Fruit fly (Drosophila melanogaster) whole organism, embryonic: Measurements from ENCODE around the gene mRpL20.

Source experiments
- Asciz ChIP-seq: fragments of 200-800 bp; sonication (Bioruptor generic); optimal IDR thresholded peaks from 2 replicates; lab custom pipeline; 2017; ENCODE audit warnings: missing biosample characterization, mild to moderate bottlenecking, missing genetic modification characterization, missing genetic modification reagents
- CG10267 ChIP-seq: fragments of 200-800 bp; sonication (Bioruptor generic); optimal IDR thresholded peaks from 2 replicates; lab custom pipeline; 2018; ENCODE audit warnings: missing biosample characterization, mild to moderate bottlenecking, missing genetic modification characterization, moderate library complexity
- CG11093 ChIP-seq: fragments of 200-800 bp; sonication (Bioruptor generic); IDR thresholded peaks from 3 replicates; pipeline ENCODE4 v1.3.6; 2022; ENCODE audit warnings: missing biosample characterization, missing genetic modification characterization
- CG14710 ChIP-seq: fragments of 200-800 bp; sonication (Bioruptor generic); optimal IDR thresholded peaks from 3 replicates; lab custom pipeline; 2019; ENCODE audit warnings: missing biosample characterization, mild to moderate bottlenecking, missing genetic modification characterization, moderate library complexity
- CG15696 ChIP-seq: fragments of 200-800 bp; sonication (Bioruptor generic); optimal IDR thresholded peaks from 2 replicates; lab custom pipeline; 2019; ENCODE audit warnings: missing biosample characterization, mild to moderate bottlenecking, missing genetic modification characterization, moderate library complexity
- CG1602 ChIP-seq: fragments of 200-800 bp; sonication (Bioruptor generic); optimal IDR thresholded peaks from 3 replicates; lab custom pipeline; 2016; ENCODE audit warnings: missing biosample characterization, missing genetic modification characterization
- CG17612 ChIP-seq: fragments of 200-800 bp; sonication (Bioruptor generic); IDR thresholded peaks from 2 replicates; pipeline ENCODE4 v1.3.6; 2022; ENCODE audit warnings: missing biosample characterization, missing genetic modification characterization
- CG17802 ChIP-seq: fragments of 200-800 bp; sonication (Bioruptor generic); optimal IDR thresholded peaks from 2 replicates; lab custom pipeline; 2018; ENCODE audit warnings: missing biosample characterization, mild to moderate bottlenecking, missing genetic modification characterization, moderate library complexity
- CG18011 ChIP-seq: fragments of 200-800 bp; sonication (Bioruptor generic); optimal IDR thresholded peaks from 2 replicates; lab custom pipeline; 2017; ENCODE audit warnings: missing biosample characterization, missing genetic modification characterization, mild to moderate bottlenecking, moderate library complexity, missing genotype
- CG1832 ChIP-seq: fragments of 200-800 bp; sonication (Bioruptor generic); optimal IDR thresholded peaks from 2 replicates; lab custom pipeline; 2017; ENCODE audit warnings: missing biosample characterization, mild to moderate bottlenecking, missing genetic modification characterization, inconsistent platforms
- CG18599 ChIP-seq: fragments of 200-800 bp; sonication (Bioruptor generic); optimal IDR thresholded peaks from 3 replicates; lab custom pipeline; 2017; ENCODE audit warnings: missing biosample characterization, missing genetic modification characterization, mild to moderate bottlenecking, moderate library complexity, missing genetic modification reagents
- CG3281 ChIP-seq: fragments of 200-800 bp; sonication (Bioruptor generic); optimal IDR thresholded peaks from 3 replicates; lab custom pipeline; 2017; ENCODE audit warnings: missing biosample characterization, mild to moderate bottlenecking, missing genetic modification characterization
- CG34376 ChIP-seq: fragments of 200-800 bp; sonication (Bioruptor generic); optimal IDR thresholded peaks from 2 replicates; lab custom pipeline; 2018; ENCODE audit warnings: missing biosample characterization, mild to moderate bottlenecking, missing genetic modification characterization
- CG7786 ChIP-seq: fragments of 200-800 bp; sonication (Bioruptor generic); optimal IDR thresholded peaks from 2 replicates; lab custom pipeline; 2016; ENCODE audit warnings: missing biosample characterization, missing genetic modification characterization
- CG7963 ChIP-seq: fragments of 200-800 bp; sonication (Bioruptor generic); IDR thresholded peaks from 3 replicates; pipeline ENCODE4 v1.3.6; 2022; ENCODE audit warnings: missing biosample characterization, missing genetic modification characterization; ENCODE audit not compliant: partially characterized antibody
- CG7987 ChIP-seq: fragments of 200-800 bp; sonication (Bioruptor generic); optimal IDR thresholded peaks from 2 replicates; lab custom pipeline; 2018; ENCODE audit warnings: missing biosample characterization, mild to moderate bottlenecking, missing genetic modification characterization, moderate library complexity
- CG8765 ChIP-seq: fragments of 200-800 bp; sonication (Bioruptor generic); IDR thresholded peaks from 2 replicates; pipeline ENCODE4 v1.3.6; 2022; ENCODE audit warnings: missing biosample characterization, missing genetic modification characterization
- CG8944 ChIP-seq: fragments of 200-800 bp; sonication (Bioruptor generic); optimal IDR thresholded peaks from 3 replicates; lab custom pipeline; 2016; ENCODE audit warnings: missing biosample characterization, missing genetic modification characterization
- Camta ChIP-seq: fragments of 200-800 bp; sonication (Bioruptor generic); optimal IDR thresholded peaks from 2 replicates; lab custom pipeline; 2016; ENCODE audit warnings: missing biosample characterization, missing genetic modification characterization
- CkIIα-i1 ChIP-seq: fragments of 200-800 bp; sonication (Bioruptor generic); IDR thresholded peaks from 2 replicates; pipeline ENCODE4 v1.3.6; 2022; ENCODE audit warnings: missing biosample characterization, missing genetic modification characterization
- D ChIP-seq, 2 experiments: fragments of 200-800 bp in 1 of 2; fragments of >200 bp in 1 of 2; sonication (Bioruptor generic) in 1 of 2; optimal IDR thresholded peaks; 2 replicates in 1 of 2; 3 replicates in 1 of 2; lab custom pipeline; 2017; ENCODE audit warnings: mild to moderate bottlenecking in 1 of 2, missing biosample characterization in 1 of 2, missing genetic modification characterization in 1 of 2, missing genetic modification reagents in 1 of 2
- Dad ChIP-seq: fragments of 200-800 bp; sonication (Bioruptor generic); optimal IDR thresholded peaks from 3 replicates; lab custom pipeline; 2016; ENCODE audit warnings: missing biosample characterization, missing genetic modification characterization
- Drgx ChIP-seq: fragments of 200-800 bp; sonication (Bioruptor generic); IDR thresholded peaks from 2 replicates; pipeline ENCODE4 v1.3.6; 2022; ENCODE audit warnings: missing biosample characterization, missing genetic modification characterization
- GATAe ChIP-seq: fragments of 200-800 bp; sonication (Bioruptor generic); conservative IDR thresholded peaks from 2 replicates; pipeline ENCODE4 v1.3.6; 2022; ENCODE audit warnings: missing biosample characterization, missing genetic modification characterization
- HLH4C ChIP-seq: fragments of 200-800 bp; sonication (Bioruptor generic); IDR thresholded peaks from 3 replicates; pipeline ENCODE4 v1.3.6; 2022; ENCODE audit warnings: missing biosample characterization, missing genetic modification characterization; ENCODE audit not compliant: partially characterized antibody
- HmgZ ChIP-seq: fragments of 200-800 bp; sonication (Bioruptor generic); optimal IDR thresholded peaks from 2 replicates; lab custom pipeline; 2018; ENCODE audit warnings: missing biosample characterization, mild to moderate bottlenecking, missing genetic modification characterization
- NK7.1 ChIP-seq: fragments of 200-800 bp; sonication (Bioruptor generic); optimal IDR thresholded peaks from 3 replicates; lab custom pipeline; 2016; ENCODE audit warnings: missing biosample characterization, missing genetic modification characterization
- Neu2 ChIP-seq: fragments of 200-800 bp; sonication (Bioruptor generic); optimal IDR thresholded peaks from 3 replicates; lab custom pipeline; 2016; ENCODE audit warnings: missing biosample characterization, missing genetic modification characterization, borderline replicate concordance
- Nf-YA ChIP-seq: fragments of 200-800 bp; sonication (Bioruptor generic); IDR thresholded peaks from 2 replicates; pipeline ENCODE4 v1.3.6; 2022; ENCODE audit warnings: missing biosample characterization, missing genetic modification characterization
- Trl ChIP-seq, 3 experiments: fragments of >200 bp in 2 of 3; fragments of 200-800 bp in 1 of 3; sonication (Bioruptor generic) in 1 of 3; optimal IDR thresholded peaks; 2 replicates in 1 of 3; 3 replicates in 2 of 3; lab custom pipeline; 2016 to 2017; ENCODE audit warnings: missing biosample characterization in 1 of 3, missing genetic modification characterization in 1 of 3
- YL-1 ChIP-seq: fragments of 200-800 bp; sonication (Bioruptor generic); optimal IDR thresholded peaks from 3 replicates; lab custom pipeline; 2017; ENCODE audit warnings: missing biosample characterization, mild to moderate bottlenecking, missing genetic modification characterization
- abd-A ChIP-seq: fragments of 200-800 bp; sonication (Bioruptor generic); optimal IDR thresholded peaks from 3 replicates; lab custom pipeline; 2019; ENCODE audit warnings: missing biosample characterization, mild to moderate bottlenecking, missing genetic modification characterization, moderate library complexity
- aop ChIP-seq: fragments of 200-800 bp; sonication (Bioruptor generic); IDR thresholded peaks from 2 replicates; pipeline ENCODE4 v1.3.6; 2022; ENCODE audit warnings: missing biosample characterization, missing genetic modification characterization
- caup ChIP-seq: fragments of 200-800 bp; sonication (Bioruptor generic); optimal IDR thresholded peaks from 3 replicates; lab custom pipeline; 2017; ENCODE audit warnings: missing biosample characterization, mild to moderate bottlenecking, missing genetic modification characterization, moderate library complexity; ENCODE audit not compliant: severe bottlenecking
- dan ChIP-seq: fragments of 200-800 bp; sonication (Bioruptor generic); IDR thresholded peaks from 2 replicates; pipeline ENCODE4 v1.3.6; 2022; ENCODE audit warnings: missing biosample characterization, missing genetic modification characterization
- eve ChIP-seq, 2 experiments: fragments of >200 bp; optimal IDR thresholded peaks; 2 replicates each; lab custom pipeline; 2017; ENCODE audit warnings: missing biosample characterization in 2 of 2, missing genetic modification characterization in 2 of 2
- fd102C ChIP-seq: fragments of 200-800 bp; sonication (Bioruptor generic); optimal IDR thresholded peaks from 2 replicates; lab custom pipeline; 2018; ENCODE audit warnings: missing biosample characterization, mild to moderate bottlenecking, missing genetic modification characterization, moderate library complexity
- gce ChIP-seq: fragments of 200-800 bp; sonication (Bioruptor generic); IDR thresholded peaks from 3 replicates; pipeline ENCODE4 v1.3.6; 2022; ENCODE audit warnings: missing biosample characterization, missing genetic modification characterization
- gcm2 ChIP-seq: fragments of 200-800 bp; sonication (Bioruptor generic); optimal IDR thresholded peaks from 2 replicates; lab custom pipeline; 2016; ENCODE audit warnings: missing biosample characterization, missing genetic modification characterization
- gsb ChIP-seq: fragments of 200-800 bp; sonication (Bioruptor generic); IDR thresholded peaks from 2 replicates; pipeline ENCODE4 v1.3.6; 2022; ENCODE audit warnings: missing biosample characterization, missing genetic modification characterization
- hb ChIP-seq: fragments of 200-800 bp; sonication (Bioruptor generic); IDR thresholded peaks from 3 replicates; pipeline ENCODE4 v1.3.6; 2022; ENCODE audit warnings: missing biosample characterization, missing genetic modification characterization; ENCODE audit not compliant: partially characterized antibody
- insv ChIP-seq, 2 experiments: fragments of 200-800 bp; sonication (Bioruptor generic); optimal IDR thresholded peaks; 3 replicates each; lab custom pipeline; 2016 to 2018; ENCODE audit warnings: missing biosample characterization in 2 of 2, missing genetic modification characterization in 2 of 2
- kni ChIP-seq: fragments of 200-800 bp; sonication (Bioruptor generic); optimal IDR thresholded peaks from 3 replicates; lab custom pipeline; 2017; ENCODE audit warnings: mild to moderate bottlenecking, missing biosample characterization, missing genetic modification reagents, missing genetic modification characterization
- maf-S ChIP-seq: fragments of 200-800 bp; sonication (Bioruptor generic); optimal IDR thresholded peaks from 2 replicates; lab custom pipeline; 2016; ENCODE audit warnings: missing biosample characterization, missing genetic modification characterization
- schlank ChIP-seq: fragments of 200-800 bp; sonication (Bioruptor generic); optimal IDR thresholded peaks from 2 replicates; lab custom pipeline; 2018; ENCODE audit warnings: missing biosample characterization, mild to moderate bottlenecking, missing genetic modification characterization
- shn ChIP-seq: fragments of 200-800 bp; sonication (Bioruptor generic); optimal IDR thresholded peaks from 3 replicates; lab custom pipeline; 2016; ENCODE audit warnings: missing biosample characterization, missing genetic modification characterization
- slou ChIP-seq: fragments of 200-800 bp; sonication (Bioruptor generic); optimal IDR thresholded peaks from 3 replicates; lab custom pipeline; 2016; ENCODE audit warnings: missing biosample characterization, missing genetic modification characterization
- tx ChIP-seq: fragments of 200-800 bp; sonication (Bioruptor generic); optimal IDR thresholded peaks from 2 replicates; lab custom pipeline; 2016; ENCODE audit warnings: missing biosample characterization, missing genetic modification characterization

mRpL20 gene

DNA sequence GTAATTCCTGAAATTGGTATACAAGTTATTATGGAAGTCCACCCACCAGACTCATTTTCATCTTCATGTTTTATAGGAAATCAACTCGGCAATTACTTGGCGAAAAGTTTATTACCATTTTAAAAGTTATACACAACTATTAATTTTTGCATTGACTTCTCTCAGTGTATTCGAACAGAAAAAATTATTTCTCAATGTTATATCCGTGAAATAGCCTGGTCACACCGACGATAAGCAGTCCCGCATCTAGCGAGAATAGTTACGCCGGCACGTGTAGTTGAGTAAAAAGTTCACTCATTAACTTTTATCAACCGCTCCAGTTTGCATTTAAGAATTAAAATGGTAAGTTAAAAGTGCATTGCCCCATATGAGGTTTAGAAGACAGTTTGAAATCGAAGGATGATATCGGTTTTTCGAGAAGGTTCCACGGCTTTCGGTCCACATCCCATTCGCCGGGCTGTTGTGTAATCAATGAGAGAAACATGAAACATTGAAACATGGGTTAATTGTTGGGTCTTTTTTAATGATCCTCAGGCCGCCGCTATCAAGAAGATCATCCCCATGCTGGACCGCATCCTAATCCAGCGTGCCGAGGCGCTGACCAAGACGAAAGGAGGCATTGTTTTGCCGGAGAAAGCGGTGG, 1.7 kb downstream of the mRpL20 start, which contains the start of gene CG11267 (continued):
- TF ChIP-seq kni (GFP tag; lab: Kevin White, UChicago) (no peak), shn (GFP tag; lab: Kevin White, UChicago) (peak; percentile 51), tx (GFP tag; lab: Kevin White, UChicago) (peak; percentile 62), Camta (GFP tag; lab: Kevin White, UChicago) (peak; percentile 59), CG7987 (GFP tag; lab: Kevin White, UChicago) (peak; percentile 71), HmgZ (tag; lab: Kevin White, UChicago) (peak; percentile 70), CG7786 (peak; percentile 73), gcm2 (GFP tag; lab: Kevin White, UChicago) (no peak), NK7.1 (GFP tag; lab: Kevin White, UChicago) (peak; percentile 71), CG1832 (GFP tag; lab: Kevin White, UChicago) (no peak), CG17612 (peak; percentile 70), maf-S (GFP tag; lab: Kevin White, UChicago) (peak; percentile 82), eve (GFP tag; optimal IDR thresholded peaks at IDR 0.05; lab: Kevin White, UChicago) (peak in 1 of 2 experiments; percentile 88), GATAe (GFP tag; lab: Robert Waterston, UW) (peak; percentile 76), Neu2 (GFP tag; lab: Kevin White, UChicago) (no peak), CG11093 (GFP tag; lab: Robert Waterston, UW) (peak; percentile 65; the same call in 1 of the 3 replicates), Asciz (GFP tag; lab: Kevin White, UChicago) (peak; percentile 78), CG18011 (GFP tag; lab: Kevin White, UChicago) (peak; percentile 19), abd-A (tag; lab: Kevin White, UChicago) (no peak), CG15696 (tag; lab: Kevin White, UChicago) (peak; percentile 81), CG8765 (GFP tag; lab: Robert Waterston, UW) (peak; percentile 79), HLH4C (GFP tag; lab: Robert Waterston, UW) (peak; percentile 27; the same call in 1 of the 3 replicates), dan (GFP tag; lab: Robert Waterston, UW) (no peak), CkIIα-i1 (GFP tag; lab: Robert Waterston, UW) (peak; percentile 55; the same call in 1 of the 2 replicates), CG34376 (GFP tag; lab: Kevin White, UChicago) (peak; percentile 71), aop (GFP tag; lab: Robert Waterston, UW) (peak; percentile 85), schlank (peak; percentile 78), gsb (GFP tag; lab: Robert Waterston, UW) (peak; percentile 82), CG3281 (GFP tag; lab: Kevin White, UChicago) (peak; percentile 90), CG10267 (tag; lab: Kevin White, UChicago) (peak; percentile 78), Dad (GFP tag; lab: Kevin White, UChicago) (peak; percentile 39), insv (GFP tag; optimal IDR thresholded peaks at IDR 0.05; lab: Kevin White, UChicago) (no peak), hb (GFP tag; lab: Robert Waterston, UW) (no peak), CG1602 (peak; percentile 73), CG18599 (peak; percentile 92), slou (peak; percentile 76), gce (GFP tag; lab: Robert Waterston, UW) (peak; percentile 83; the same call in 2 of the 3 replicates), CG17802 (tag; lab: Kevin White, UChicago) (peak; percentile 74), CG7963 (GFP tag; lab: Robert Waterston, UW) (no peak), CG14710 (peak; percentile 82), Drgx (peak; percentile 90), CG8944 (GFP tag; lab: Kevin White, UChicago) (peak; percentile 75), D (optimal IDR thresholded peaks at IDR 0.05; lab: Kevin White, UChicago) (no peak), D (GFP tag; optimal IDR thresholded peaks at IDR 0.05; lab: Kevin White, UChicago) (peak; percentile 75), caup (GFP tag; lab: Kevin White, UChicago) (peak; percentile 91), Trl (optimal IDR thresholded peaks at IDR 0.05; lab: Kevin White, UChicago) (no peak), Trl (GFP tag; optimal IDR thresholded peaks at IDR 0.05; lab: Kevin White, UChicago) (peak; percentile 90), Nf-YA (peak; percentile 90), fd102C (no peak), YL-1 (GFP tag; lab: Kevin White, UChicago) (peak; percentile 39)
